Worm (Caenorhabditis elegans) whole organism, young adult: Measurements from ENCODE around the gene Y54H5A.2.

ENCODE experiments used
- repo-1 ChIP-seq: sonication (generic microtip); optimal IDR thresholded peaks from 2 replicates; lab custom pipeline; 2017; ENCODE audit warnings: mild to moderate bottlenecking, missing genetic modification characterization, missing compliant biosample characterization
- snpc-4 ChIP-seq, 5 experiments: fragments of 150-350 bp in 1 of 5; sonication (generic microtip) in 4 of 5; optimal IDR thresholded peaks; 2 replicates each; lab custom pipeline; 2014 to 2018; ENCODE audit warnings: missing genetic modification characterization in 5 of 5, missing biosample characterization in 3 of 5, antibody characterized with exemption in 2 of 5, mild to moderate bottlenecking in 2 of 5, missing compliant biosample characterization in 2 of 5, missing genotype in 2 of 5, moderate library complexity in 2 of 5, missing genetic modification reagents in 1 of 5

- no peak for TF ChIP-seq snpc-4 (GFP tag; optimal IDR thresholded peaks at IDR 0.05; lab: Kevin White, UChicago)
- no peak for TF ChIP-seq snpc-4 (tag; optimal IDR thresholded peaks at IDR 0.05; lab: Kevin White, UChicago)
- TF ChIP-seq repo-1 (tag; lab: Kevin White, UChicago) = no peak
Measured at ce11 chrIII:5190179-5190578, 40.8 kb upstream of the Y54H5A.2 start.
